Fruit fly (Drosophila melanogaster) ovary, adult (tissue): Measurements from ENCODE around the gene GckIII.

Source experiments
- CG17801 ChIP-seq: fragments of 200-800 bp; optimal IDR thresholded peaks from 2 replicates; lab custom pipeline; 2019; ENCODE audit warnings: missing biosample characterization, mild to moderate bottlenecking, missing genetic modification characterization, moderate library complexity; ENCODE audit not compliant: partially characterized antibody

The GckIII gene

DNA sequence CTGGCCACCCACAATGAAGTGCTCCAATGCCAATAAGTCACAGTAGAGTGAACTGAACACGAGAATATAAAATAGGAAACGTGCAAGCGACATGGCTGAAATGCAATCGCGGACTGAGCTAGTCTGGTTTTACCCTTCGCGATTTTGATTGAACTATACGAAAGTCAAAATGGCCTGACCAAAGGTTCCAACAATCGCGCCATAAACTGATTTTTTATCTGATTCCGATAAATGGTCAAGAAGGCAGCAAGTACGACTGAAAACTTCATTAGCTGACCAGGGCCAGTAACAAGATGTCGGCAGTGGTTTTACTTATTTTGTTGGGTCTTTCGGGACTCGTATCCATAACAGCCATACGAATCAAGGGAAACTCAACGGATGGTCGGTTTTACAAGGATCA is 41.5 kb downstream of the GckIII start, which contains the start of the genes CG17477 and CG31269:
Gene CG17477 (minus strand): TSS at position 101 of the 400 bp plus-strand sequence.
Gene CG31269 (plus strand): TSS at position 289 of the 400 bp plus-strand sequence.
- TF ChIP-seq CG17801 (GFP tag; lab: Kevin White, UChicago): no peak

- no peak for TF ChIP-seq CG17801 (GFP tag; lab: Kevin White, UChicago)
Observed at dm6 chr3R:17127912-17128311, 42.6 kb downstream of the GckIII start, which contains the start of gene CG31265. CG31265 (plus strand) TSS chr3R:17128212.

dm6 chr3R:17130326-17130725 is 45.0 kb downstream of the GckIII start, which contains the start of gene CG17475:
CG17475 (minus strand) TSS chr3R:17130426.
- no peak for TF ChIP-seq CG17801 (GFP tag; lab: Kevin White, UChicago)

dm6 chr3R:17132098-17132712 is 46.9 kb downstream of the GckIII start, which contains the start of the genes CG4053 and CG31266:
CG4053 (minus strand) TSS chr3R:17132198.
CG31266 (plus strand) TSS chr3R:17132662.
- TF ChIP-seq CG17801 (GFP tag; lab: Kevin White, UChicago): no peak

DNA sequence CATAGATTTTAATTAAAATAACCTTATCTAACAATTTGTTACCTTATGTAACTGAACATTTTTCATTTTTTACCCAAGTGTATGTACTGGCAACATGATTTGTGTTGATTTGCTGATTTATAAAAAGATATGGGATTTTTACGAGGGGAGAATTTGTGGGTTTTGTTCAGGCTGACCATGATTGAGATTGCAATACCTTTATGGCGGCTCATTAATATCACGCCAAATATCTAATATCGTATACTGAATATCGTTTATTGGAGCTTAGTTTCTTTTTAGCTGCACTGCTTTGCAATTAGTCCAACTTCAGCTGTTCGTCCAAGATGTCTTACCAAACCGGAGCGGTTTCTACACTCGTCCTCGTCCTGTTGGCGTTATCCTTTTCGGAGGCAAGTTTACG is 48.6 kb downstream of the GckIII start, which contains the start of gene CG31267:
Gene CG31267 (plus strand): TSS at position 301 of the 400 bp plus-strand sequence.
- no peak for TF ChIP-seq CG17801 (GFP tag; lab: Kevin White, UChicago)

- TF ChIP-seq CG17801 (GFP tag; lab: Kevin White, UChicago): no peak
Observed at dm6 chr3R:17135747-17136146, 50.4 kb downstream of the GckIII start, which contains the start of gene CG5246. CG5246 (plus strand) TSS chr3R:17136111.
